Worm (Caenorhabditis elegans) whole organism, L4/young adult: ENCODE measurements around the gene nspd-7.

Experiments used
- W03F9.2 ChIP-seq: fragments of 150-350 bp; optimal IDR thresholded peaks from 2 replicates; lab custom pipeline; 2014; ENCODE audit warnings: missing biosample characterization, missing genetic modification characterization
- dao-5 ChIP-seq: sonication (generic microtip); optimal IDR thresholded peaks from 2 replicates; lab custom pipeline; 2016; ENCODE audit warnings: missing genotype, missing genetic modification characterization, moderate library complexity, missing compliant biosample characterization
- him-1 ChIP-seq: sonication (generic microtip); optimal IDR thresholded peaks from 2 replicates; lab custom pipeline; 2016; ENCODE audit warnings: missing genotype, missing genetic modification reagents, missing genetic modification characterization, missing compliant biosample characterization

DNA sequence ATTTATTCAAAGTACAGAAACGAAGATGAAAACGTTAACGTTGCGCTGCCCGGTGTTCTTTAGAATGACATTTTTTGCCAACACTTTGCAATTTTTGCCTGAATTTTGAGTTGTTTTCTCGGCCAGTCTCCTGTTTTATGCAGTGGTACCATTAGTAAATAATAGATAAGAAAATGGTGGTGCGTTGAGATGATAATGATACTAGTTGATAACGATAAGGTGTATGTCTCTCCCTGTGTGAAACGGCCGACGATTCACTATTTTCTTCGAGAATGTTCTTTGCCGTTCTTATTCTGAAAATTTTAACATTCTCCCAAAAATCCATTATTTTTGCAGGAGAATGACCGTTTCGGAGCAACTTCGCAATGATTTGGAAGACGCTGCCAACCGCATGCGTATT is 25.7 kb downstream of the nspd-7 start, which contains the start of gene tkt-1:
- TF ChIP-seq W03F9.2 (tag; lab: Kevin White, UChicago): no peak
- TF ChIP-seq him-1 (tag; lab: Kevin White, UChicago): no peak
- no peak for TF ChIP-seq dao-5
